Fruit fly (Drosophila melanogaster): ENCODE data around the gene CG1113.

The CG1113 gene

dm6 chr3R:5213309-5213708, 39.6 kb upstream of the CG1113 start (continued):
- TF ChIP-seq CG17328 (GFP tag; IDR thresholded peaks at IDR 0.05) (0 out of 2 replicates have a peak, but pooled peaks have one; percentile 34), Hmx (GFP tag; optimal IDR thresholded peaks at IDR 0.05) (no peak), HLH4C (GFP tag; IDR thresholded peaks at IDR 0.05; ENCODE audit: partially characterized antibody) (no peak), CTCF (GFP tag; optimal IDR thresholded peaks at IDR 0.05) (no peak), CG5953 (GFP tag; IDR thresholded peaks at IDR 0.05) (no peak), Nf-YB (GFP tag; optimal IDR thresholded peaks at IDR 0.05) (no peak), CG43689 (GFP tag; IDR thresholded peaks at IDR 0.05) (no peak), Ets65A (GFP tag) (peak; percentile 62), lov (optimal IDR thresholded peaks at IDR 0.05) (no peak), lov (GFP tag; IDR thresholded peaks at IDR 0.05) (no peak)

- TF ChIP-seq CG13624 (GFP tag; optimal IDR thresholded peaks at IDR 0.05) (no peak), crol (GFP tag; IDR thresholded peaks at IDR 0.05) (0 out of 2 replicates have a peak, but pooled peaks have one; percentile 37), so (GFP tag; IDR thresholded peaks at IDR 0.05) (0 out of 3 replicates have a peak, but pooled peaks have one; percentile 29), zfh1 (GFP tag; IDR thresholded peaks at IDR 0.05) (0 out of 3 replicates have a peak, but pooled peaks have one; percentile 29), stwl (tag; optimal IDR thresholded peaks at IDR 0.05) (no peak), CG2199 (GFP tag; IDR thresholded peaks at IDR 0.05) (0 out of 3 replicates have a peak, but pooled peaks have one; percentile 19), CG11456 (GFP tag; IDR thresholded peaks at IDR 0.05) (0 out of 3 replicates have a peak, but pooled peaks have one; percentile 28), seq (GFP tag; IDR thresholded peaks at IDR 0.05) (peak; percentile 36; the same call in 1 of the 2 replicates), ranshi (GFP tag; IDR thresholded peaks at IDR 0.05) (no peak), sens (GFP tag) (peak; percentile 59), chn (GFP tag; optimal IDR thresholded peaks at IDR 0.05) (no peak)
These were observed 38.6 kb upstream of the CG1113 start for dm6 chr3R:5214162-5214916.

dm6 chr3R:5215334-5216307, 37.3 kb upstream of the CG1113 start:
- TF ChIP-seq repo (GFP tag; optimal IDR thresholded peaks at IDR 0.05) (peak; percentile 99), Myb (GFP tag; optimal IDR thresholded peaks at IDR 0.05) (peak; percentile 82), CG43689 (GFP tag; IDR thresholded peaks at IDR 0.05) (peak; percentile 82), fd64A (GFP tag; optimal IDR thresholded peaks at IDR 0.05) (peak; percentile 100), danr (GFP tag; IDR thresholded peaks at IDR 0.05) (peak; percentile 87), Adf1 (GFP tag; IDR thresholded peaks at IDR 0.05) (no peak), chinmo (GFP tag; IDR thresholded peaks at IDR 0.05; ENCODE audit: partially characterized antibody) (peak; percentile 90; the same call in 3 of the 4 replicates), CG7839 (tag; optimal IDR thresholded peaks at IDR 0.05) (peak; percentile 78), Side (GFP tag; optimal IDR thresholded peaks at IDR 0.05) (peak; percentile 99), sc (optimal IDR thresholded peaks at IDR 0.05) (no peak), sc (GFP tag; optimal IDR thresholded peaks at IDR 0.05) (peak; percentile 100), schlank (tag; optimal IDR thresholded peaks at IDR 0.05) (peak; percentile 75), CG11398 (GFP tag; optimal IDR thresholded peaks at IDR 0.05) (peak; percentile 100), Ets97D (GFP tag; optimal IDR thresholded peaks at IDR 0.05) (peak; percentile 91), croc (GFP tag; conservative IDR thresholded peaks at IDR 0.05) (peak; percentile 83), NFAT (GFP tag; IDR thresholded peaks at IDR 0.05) (peak; percentile 78), CG4404 (GFP tag; IDR thresholded peaks at IDR 0.05) (peak; percentile 75), CG2116 (GFP tag; optimal IDR thresholded peaks at IDR 0.05) (peak; percentile 94), MBD-R2 (GFP tag; IDR thresholded peaks at IDR 0.05) (peak; percentile 48; the same call in 1 of the 2 replicates), gce (GFP tag; IDR thresholded peaks at IDR 0.05) (peak; percentile 98), CG11723 (GFP tag; optimal IDR thresholded peaks at IDR 0.05) (peak; percentile 99), lilli (GFP tag; optimal IDR thresholded peaks at IDR 0.05) (peak; percentile 88), sens (GFP tag) (peak; percentile 100), CG42726 (GFP tag; IDR thresholded peaks at IDR 0.05; ENCODE audit: partially characterized antibody) (no peak), CG10209 (GFP tag; optimal IDR thresholded peaks at IDR 0.05) (peak; percentile 99), pfk (GFP tag; optimal IDR thresholded peaks at IDR 0.05) (peak; percentile 85), NC2α (GFP tag; optimal IDR thresholded peaks at IDR 0.05) (peak; percentile 99)

Data from whole organism, embryonic.